Fruit fly (Drosophila melanogaster): ENCODE results near the gene beta-Man.

Gene beta-Man

dm6 chr3R:4215264-4215993 lies 18.4 kb downstream of the beta-Man start, which contains the start of gene CG14636 (continued):
- peak; percentile 46 for TF ChIP-seq lz (GFP tag; optimal IDR thresholded peaks at IDR 0.05)
- peak; percentile 80 for TF ChIP-seq CG6163 (GFP tag; IDR thresholded peaks at IDR 0.05)
- TF ChIP-seq CG34406 (GFP tag; optimal IDR thresholded peaks at IDR 0.05) = no peak
- TF ChIP-seq CG15336 (GFP tag; IDR thresholded peaks at IDR 0.05) = peak; percentile 79
- peak; percentile 71 for TF ChIP-seq CG11762 (GFP tag; optimal IDR thresholded peaks at IDR 0.05; ENCODE audit: insufficient read depth)
- peak; percentile 73 for TF ChIP-seq net (GFP tag; optimal IDR thresholded peaks at IDR 0.05)
- peak; percentile 77 for TF ChIP-seq CG7368 (GFP tag; optimal IDR thresholded peaks at IDR 0.05)
- peak; percentile 3 to 35 for TF ChIP-seq ss (GFP tag; optimal IDR thresholded peaks at IDR 0.05)
- TF ChIP-seq fkh (GFP tag; optimal IDR thresholded peaks at IDR 0.05) = peak; percentile 72
- peak; percentile 78 for TF ChIP-seq Hr4 (GFP tag; optimal IDR thresholded peaks at IDR 0.05)
- peak; percentile 63 for TF ChIP-seq Gug (GFP tag; IDR thresholded peaks at IDR 0.05)
- peak; percentile 94 for TF ChIP-seq Eip78C (GFP tag)
- no peak for TF ChIP-seq CG6854 (GFP tag; optimal IDR thresholded peaks at IDR 0.05)
- TF ChIP-seq Sox15 (GFP tag; optimal IDR thresholded peaks at IDR 0.05) = peak; percentile 70
- TF ChIP-seq Eip75B (GFP tag; optimal IDR thresholded peaks at IDR 0.05) = no peak
- peak; percentile 80 for TF ChIP-seq CG8119 (GFP tag; IDR thresholded peaks at IDR 0.05)
- TF ChIP-seq CG8319 (GFP tag; optimal IDR thresholded peaks at IDR 0.05) = peak; percentile 66
- TF ChIP-seq Sox102F (GFP tag; optimal IDR thresholded peaks at IDR 0.05) = no peak
- TF ChIP-seq CG1621 (tag; optimal IDR thresholded peaks at IDR 0.05) = no peak
- TF ChIP-seq dac (GFP tag; optimal IDR thresholded peaks at IDR 0.05) = peak; percentile 40
- TF ChIP-seq Blimp-1 (GFP tag; optimal IDR thresholded peaks at IDR 0.05) = no peak
- TF ChIP-seq CG31627 (GFP tag; optimal IDR thresholded peaks at IDR 0.05) = peak; percentile 67
- TF ChIP-seq fd59A (GFP tag; optimal IDR thresholded peaks at IDR 0.05) = peak; percentile 27
- peak; percentile 61 for TF ChIP-seq Met (GFP tag; optimal IDR thresholded peaks at IDR 0.05)
- peak; percentile 68 for TF ChIP-seq topi (GFP tag; optimal IDR thresholded peaks at IDR 0.05)
- peak; percentile 69 for TF ChIP-seq CG8632 (GFP tag; optimal IDR thresholded peaks at IDR 0.05)
- TF ChIP-seq cyc (GFP tag; optimal IDR thresholded peaks at IDR 0.05) = peak; percentile 56
- TF ChIP-seq CG3919 (GFP tag; optimal IDR thresholded peaks at IDR 0.05) = peak; percentile 70

- TF ChIP-seq CG6792 (GFP tag; optimal IDR thresholded peaks at IDR 0.05) (no peak), Lpt (GFP tag; optimal IDR thresholded peaks at IDR 0.05) (no peak), Sox102F (GFP tag; optimal IDR thresholded peaks at IDR 0.05) (no peak), acj6 (GFP tag; optimal IDR thresholded peaks at IDR 0.05) (no peak), Eip93F (GFP tag; optimal IDR thresholded peaks at IDR 0.05) (no peak), CG6163 (GFP tag; IDR thresholded peaks at IDR 0.05) (no peak), CG6854 (GFP tag; optimal IDR thresholded peaks at IDR 0.05) (no peak), CG10669 (GFP tag; optimal IDR thresholded peaks at IDR 0.05) (no peak)
Measured at dm6 chr3R:4220030-4220429, 23.0 kb downstream of the beta-Man start, which contains the start of gene CG31516. TSS of gene CG31516 (minus strand) at chr3R:4220130.

- TF ChIP-seq CG8119 (GFP tag; IDR thresholded peaks at IDR 0.05) = no peak
- no peak for TF ChIP-seq Eip75B (GFP tag; optimal IDR thresholded peaks at IDR 0.05)
- TF ChIP-seq topi (GFP tag; optimal IDR thresholded peaks at IDR 0.05) = no peak
- TF ChIP-seq CG9139 (GFP tag; optimal IDR thresholded peaks at IDR 0.05) = no peak
- peak; percentile 27; the same call in 1 of the 3 replicates for TF ChIP-seq CG6163 (GFP tag; IDR thresholded peaks at IDR 0.05)
- TF ChIP-seq net (GFP tag; optimal IDR thresholded peaks at IDR 0.05) = no peak
- peak; percentile 48 for TF ChIP-seq Sox14 (GFP tag; optimal IDR thresholded peaks at IDR 0.05)
- no peak for TF ChIP-seq CG8319 (GFP tag; optimal IDR thresholded peaks at IDR 0.05)
- no peak for TF ChIP-seq fkh (GFP tag; optimal IDR thresholded peaks at IDR 0.05)
- TF ChIP-seq fd85E (GFP tag; optimal IDR thresholded peaks at IDR 0.05) = no peak
- TF ChIP-seq cyc (GFP tag; optimal IDR thresholded peaks at IDR 0.05) = peak; percentile 20
- TF ChIP-seq CG31627 (GFP tag; optimal IDR thresholded peaks at IDR 0.05) = peak; percentile 26
- TF ChIP-seq CG10669 (GFP tag; optimal IDR thresholded peaks at IDR 0.05) = no peak
- TF ChIP-seq vri (GFP tag; optimal IDR thresholded peaks at IDR 0.05) = no peak
- TF ChIP-seq Eip93F (GFP tag; optimal IDR thresholded peaks at IDR 0.05) = no peak
- no peak for TF ChIP-seq CG6854 (GFP tag; optimal IDR thresholded peaks at IDR 0.05)
- no peak for TF ChIP-seq dsx (GFP tag; optimal IDR thresholded peaks at IDR 0.05; ENCODE audit: poor library complexity, severe bottlenecking)
- TF ChIP-seq CG3032 (tag; optimal IDR thresholded peaks at IDR 0.05) = peak; percentile 44
- TF ChIP-seq CG6276 (GFP tag; optimal IDR thresholded peaks at IDR 0.05) = no peak
- peak; percentile 32 for TF ChIP-seq esn (GFP tag; optimal IDR thresholded peaks at IDR 0.05)
- no peak for TF ChIP-seq CG10631 (GFP tag; optimal IDR thresholded peaks at IDR 0.05)
Measured at dm6 chr3R:4220780-4221179, 23.8 kb downstream of the beta-Man start.

All from whole organism, prepupa.